Worm (Caenorhabditis elegans) whole organism, L1 larva: Measurements from ENCODE around the gene F26F4.6.

ENCODE experiments used
- ama-1 ChIP-seq: fragments of 150-350 bp; optimal IDR thresholded peaks from 2 replicates; lab custom pipeline; 2014
- fos-1 ChIP-seq: fragments of 150-350 bp; optimal IDR thresholded peaks from 2 replicates; lab custom pipeline; 2014; ENCODE audit warnings: missing biosample characterization, missing genetic modification characterization
- zip-4 ChIP-seq: fragments of 200-800 bp; sonication (Bioruptor generic); optimal IDR thresholded peaks from 2 replicates; lab custom pipeline; 2018; ENCODE audit warnings: mild to moderate bottlenecking, missing genetic modification characterization, moderate library complexity, missing compliant biosample characterization
- ztf-4 ChIP-seq: fragments of 150-350 bp; optimal IDR thresholded peaks from 2 replicates; lab custom pipeline; 2014; ENCODE audit warnings: missing biosample characterization, missing genetic modification characterization

- TF ChIP-seq zip-4 (GFP tag; lab: Kevin White, UChicago): no peak
- TF ChIP-seq ama-1 (lab: Kevin White, UChicago): no peak
- no peak for TF ChIP-seq fos-1 (tag; lab: Kevin White, UChicago)
- no peak for TF ChIP-seq ztf-4 (tag; lab: Kevin White, UChicago)
These were observed 41.4 kb downstream of the F26F4.6 start, which contains the start of gene ced-4 for ce11 chrIII:4852025-4852424.
